Fruit fly (Drosophila melanogaster) ovary, adult (tissue): ENCODE measurements around the gene CG1983.
A peak's percentile ranks its signal among the peaks of the same experiment; 100 is the strongest.

Experiments used
- CG17801 ChIP-seq: fragments of 200-800 bp; optimal IDR thresholded peaks from 2 replicates; lab custom pipeline; 2019; ENCODE audit warnings: missing biosample characterization, mild to moderate bottlenecking, missing genetic modification characterization, moderate library complexity; ENCODE audit not compliant: partially characterized antibody

CG1983 gene

DNA sequence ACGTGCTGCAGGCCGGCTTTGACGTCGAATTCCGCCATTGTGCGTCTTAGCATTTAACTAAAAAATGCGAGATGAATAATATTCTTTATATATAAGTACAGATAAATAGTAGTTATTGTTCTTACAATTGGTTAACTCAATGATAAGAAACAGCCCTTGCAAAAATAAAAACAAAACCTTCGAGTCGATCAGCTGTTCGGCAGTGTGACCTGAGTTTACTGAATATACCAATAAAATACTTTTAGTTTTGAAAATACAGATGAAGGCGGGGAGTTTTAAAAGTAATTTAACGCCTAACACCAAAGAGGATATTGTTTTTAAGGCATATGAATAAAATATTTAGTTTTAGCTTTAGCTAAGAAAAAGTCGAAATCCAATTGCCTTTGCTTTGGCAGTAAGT, at the start of gene CG1983, which contains the start of gene CG15530:
TSS of gene CG1983 (minus strand) at position 207 of the 400 bp plus-strand sequence.
TSS of gene CG15530 (plus strand) at position 384 of the 400 bp plus-strand sequence.
- no peak for TF ChIP-seq CG17801 (GFP tag; lab: Kevin White, UChicago)

DNA sequence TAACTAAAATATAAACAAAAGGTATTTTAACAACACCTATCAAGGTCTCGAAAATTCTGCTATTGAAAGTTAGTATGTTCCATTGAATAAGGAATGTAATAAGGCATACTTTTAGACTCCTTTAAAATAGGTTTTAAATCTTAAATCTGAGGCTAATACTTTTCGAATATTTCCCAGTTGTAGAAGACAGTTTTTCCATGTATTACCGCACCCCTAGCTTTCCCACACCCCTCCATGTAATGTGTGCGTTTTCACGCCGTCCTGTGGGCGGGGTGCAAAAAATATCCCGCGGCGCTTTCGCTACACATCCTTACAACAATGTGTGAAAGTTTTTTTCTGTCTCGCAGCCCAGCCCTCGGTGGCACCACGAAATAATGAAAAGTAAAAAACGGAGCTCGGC, 47.1 kb upstream of the CG1983 start:
- TF ChIP-seq CG17801 (GFP tag; lab: Kevin White, UChicago) = no peak

DNA sequence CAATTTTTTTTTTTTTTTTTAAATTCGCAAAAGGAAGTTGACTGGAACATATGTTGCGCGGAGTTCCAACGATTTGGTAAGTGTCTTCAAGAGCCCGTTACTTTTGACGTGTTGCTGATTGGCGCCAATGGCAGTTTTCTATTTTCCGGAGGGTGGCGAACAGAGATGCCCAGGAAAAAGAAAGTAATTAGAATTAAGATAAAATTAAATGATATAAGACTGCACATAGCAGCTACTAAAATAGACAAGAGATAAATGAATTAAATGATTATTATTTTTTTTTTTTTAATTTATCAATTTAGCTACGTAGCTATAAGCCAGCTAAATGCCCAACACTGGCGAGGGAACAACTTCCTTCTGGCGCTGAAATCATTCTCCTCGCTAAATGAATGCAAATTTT, 44.7 kb upstream of the CG1983 start:
- no peak for TF ChIP-seq CG17801 (GFP tag; lab: Kevin White, UChicago)

DNA sequence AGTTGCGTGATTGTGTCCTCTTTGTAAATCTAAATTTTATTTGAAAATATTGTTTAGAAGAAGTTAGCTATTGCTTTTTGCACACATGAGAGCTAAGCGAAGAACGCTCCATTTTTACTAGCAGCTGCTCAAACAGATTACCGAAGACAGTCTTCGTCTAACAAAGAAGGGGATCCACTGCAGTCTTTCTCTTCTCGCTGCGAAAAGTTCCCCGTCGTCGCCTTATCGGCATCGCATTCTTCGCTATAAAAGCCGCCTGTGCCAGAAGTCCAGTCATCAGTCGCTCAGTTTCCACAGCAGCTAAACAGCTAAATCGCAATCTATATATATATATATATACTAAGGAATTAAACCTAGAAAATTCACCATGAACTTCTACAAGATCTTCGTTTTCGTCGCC, 38.7 kb upstream of the CG1983 start, which contains the start of gene CecC:
TSS of gene CecC (plus strand) at position 275 of the 400 bp plus-strand sequence.
- TF ChIP-seq CG17801 (GFP tag; lab: Kevin White, UChicago) = no peak

DNA sequence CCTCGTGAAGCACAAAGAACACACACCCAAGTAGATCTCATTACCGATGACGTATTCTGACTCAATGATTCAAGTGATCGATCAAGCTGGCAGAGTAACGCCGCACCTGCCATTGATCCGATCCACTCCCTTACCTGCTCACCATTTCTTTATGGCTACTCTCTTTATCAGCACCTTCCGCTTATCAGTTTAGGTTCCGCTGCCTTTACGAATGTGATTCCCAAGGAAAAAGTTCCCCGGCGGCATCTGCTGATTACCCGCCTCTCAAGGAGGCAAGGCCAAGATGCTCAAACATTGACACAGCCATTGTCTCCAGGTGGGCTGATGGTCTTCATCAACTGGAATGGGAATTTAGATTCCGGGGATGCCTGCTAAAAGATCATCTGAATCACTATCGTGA, 37.5 kb upstream of the CG1983 start:
- no peak for TF ChIP-seq CG17801 (GFP tag; lab: Kevin White, UChicago)

DNA sequence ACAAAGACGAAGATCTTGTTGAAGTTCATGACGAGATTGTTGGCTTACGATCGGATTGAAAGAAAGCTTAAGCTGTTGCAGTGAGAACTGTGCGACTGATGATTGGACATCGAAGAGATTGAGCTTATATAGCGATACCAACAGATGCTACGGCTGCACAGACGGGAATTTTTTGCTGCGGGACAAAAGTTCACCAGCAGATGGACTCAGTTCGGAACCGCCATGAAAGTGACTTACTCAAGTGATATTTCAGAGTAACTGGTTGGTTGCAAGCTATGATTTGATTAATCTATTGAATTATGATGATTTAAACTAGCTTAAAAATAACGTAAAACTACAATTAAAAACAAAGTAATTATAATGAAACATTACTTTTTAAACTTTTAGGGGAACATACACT, 36.2 kb upstream of the CG1983 start, which contains the start of gene CecB:
TSS of gene CecB (minus strand) at position 101 of the 400 bp plus-strand sequence.
- TF ChIP-seq CG17801 (GFP tag; lab: Kevin White, UChicago) = no peak

DNA sequence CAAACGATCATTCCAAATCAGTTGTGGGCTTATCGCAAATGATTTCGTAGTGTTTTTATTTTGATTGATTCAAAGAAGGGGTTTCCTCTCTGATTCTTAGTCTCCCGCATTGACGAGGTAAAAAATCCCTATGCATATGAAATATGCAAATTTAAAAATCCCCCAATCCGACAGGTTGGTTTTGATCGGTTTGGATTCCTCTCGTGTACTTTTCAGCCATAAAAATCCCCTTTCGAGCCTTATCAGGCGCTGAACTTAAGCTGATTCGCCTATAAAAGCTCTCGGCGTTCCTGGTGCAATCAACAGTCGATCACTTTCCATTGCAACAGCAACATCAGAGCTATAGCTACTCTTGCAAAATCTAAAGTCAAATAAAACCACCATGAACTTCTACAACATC, 34.4 kb upstream of the CG1983 start, which contains the start of gene CecA2:
TSS of gene CecA2 (plus strand) at position 301 of the 400 bp plus-strand sequence.
- no peak for TF ChIP-seq CG17801 (GFP tag; lab: Kevin White, UChicago)

DNA sequence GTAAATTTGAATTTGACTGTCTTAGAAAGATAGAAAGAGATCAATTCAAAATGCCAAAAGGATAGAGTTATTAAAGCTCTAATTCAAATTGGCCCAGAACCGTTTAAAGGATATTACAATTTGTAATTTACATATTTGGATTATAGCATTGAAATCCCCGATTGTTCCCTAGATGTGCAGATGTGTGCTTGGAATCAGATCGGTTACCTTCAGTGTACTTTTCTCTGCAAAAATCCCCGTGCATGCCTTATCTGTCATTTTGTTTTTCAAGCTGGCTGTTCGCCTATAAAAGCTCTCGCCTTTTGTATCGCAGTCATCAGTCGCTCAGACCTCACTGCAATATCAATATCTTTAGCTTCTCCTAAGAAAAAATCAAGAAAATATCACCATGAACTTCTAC, 33.1 kb upstream of the CG1983 start, which contains the start of gene CecA1:
TSS of gene CecA1 (plus strand) at position 315 of the 400 bp plus-strand sequence.
- no peak for TF ChIP-seq CG17801 (GFP tag; lab: Kevin White, UChicago)

DNA sequence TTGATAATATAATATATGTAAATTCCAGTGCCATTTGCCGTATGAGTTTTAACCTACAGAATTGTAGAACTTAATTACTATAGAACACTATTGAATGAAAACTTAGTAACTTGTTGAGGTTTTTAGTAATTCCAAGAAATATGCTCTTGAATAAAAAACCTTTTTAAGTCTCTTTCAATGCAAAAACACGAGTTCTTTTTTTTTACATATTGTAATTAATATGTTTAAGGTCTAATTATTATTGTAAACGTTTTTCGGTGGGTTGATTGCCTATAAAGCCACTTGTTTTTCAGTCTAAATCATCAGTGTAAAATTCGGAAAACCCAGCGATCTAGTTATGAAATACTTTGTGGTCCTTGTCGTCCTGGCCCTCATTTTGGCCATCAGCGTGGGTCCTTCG, 32.1 kb upstream of the CG1983 start, which contains the start of gene Anp:
TSS of gene Anp (plus strand) at position 301 of the 400 bp plus-strand sequence.
- TF ChIP-seq CG17801 (GFP tag; lab: Kevin White, UChicago) = no peak

DNA sequence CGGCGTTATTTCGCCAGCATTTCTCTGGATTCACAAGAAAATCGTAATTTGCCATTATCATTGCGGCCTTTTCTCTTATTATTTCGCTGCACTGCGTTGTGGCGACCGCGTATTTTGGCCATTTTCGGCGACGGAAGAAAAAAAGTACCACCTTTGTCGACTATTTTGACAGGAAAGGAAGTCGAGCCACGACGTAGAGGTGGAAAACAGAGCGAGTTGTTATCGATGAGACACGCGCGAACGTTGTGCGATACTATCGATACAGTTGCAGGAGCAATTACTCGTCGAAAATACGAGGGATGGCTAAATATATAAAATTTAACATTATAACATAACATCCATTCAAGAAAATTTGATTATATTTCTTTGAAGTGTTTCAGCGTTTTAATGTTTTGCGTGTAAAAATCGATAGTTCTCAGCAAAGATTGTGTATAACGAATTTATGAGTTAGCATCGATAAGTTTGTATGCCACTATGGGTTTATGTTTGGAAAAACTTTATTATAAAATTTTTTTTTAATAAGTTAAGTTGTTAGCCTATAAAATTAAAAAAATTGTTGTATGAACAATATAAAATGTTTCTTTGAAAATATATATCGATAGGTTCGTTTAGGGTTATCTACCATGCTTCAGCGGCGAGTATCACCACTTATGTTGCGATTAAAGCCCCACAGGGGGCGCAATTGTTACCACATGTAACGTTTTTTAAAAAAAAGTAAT, 31.4 kb upstream of the CG1983 start, which contains the start of gene RpS7:
TSS of gene RpS7 (minus strand) at position 255 of the 719 bp plus-strand sequence.
- TF ChIP-seq CG17801 (GFP tag; lab: Kevin White, UChicago) = peak; percentile 86

DNA sequence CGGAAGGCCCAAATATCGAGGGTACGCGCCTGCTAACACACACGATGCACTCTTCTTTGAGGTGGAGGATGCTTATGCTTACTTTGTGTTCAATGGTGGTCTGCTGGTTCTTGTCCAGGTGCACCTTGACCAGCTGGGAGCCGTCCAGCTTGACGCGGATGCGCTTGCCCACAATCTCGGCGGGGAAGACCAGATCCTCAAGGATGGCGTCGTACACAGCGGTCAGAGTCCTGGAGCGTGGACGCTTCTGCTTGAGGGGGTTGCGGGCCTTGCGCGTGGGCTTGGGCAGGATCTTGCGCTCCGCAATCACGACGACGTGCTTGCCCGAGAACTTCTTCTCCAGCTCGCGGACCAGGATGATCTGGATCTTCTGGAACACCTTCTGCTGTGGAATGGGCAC, 30.5 kb upstream of the CG1983 start:
- TF ChIP-seq CG17801 (GFP tag; lab: Kevin White, UChicago) = no peak

DNA sequence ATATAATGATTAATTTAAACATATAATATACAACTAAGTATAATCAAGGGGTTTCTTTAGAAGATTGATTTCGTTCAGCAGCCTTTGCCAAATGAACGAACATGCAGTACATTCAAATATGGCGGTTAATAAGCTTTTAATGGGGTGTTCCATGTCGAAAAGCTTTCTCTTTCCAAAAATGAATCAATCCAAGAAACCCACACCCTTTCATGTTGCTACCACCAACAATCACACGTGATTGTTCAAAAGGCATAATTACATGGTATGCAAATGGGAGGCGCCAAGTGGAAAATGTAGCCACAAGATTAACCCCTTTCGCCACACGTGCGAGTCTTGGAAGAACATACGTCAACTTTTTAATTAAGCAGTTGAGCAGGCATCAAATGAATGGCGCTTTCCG, 28.4 kb upstream of the CG1983 start:
- peak; percentile 25 for TF ChIP-seq CG17801 (GFP tag; lab: Kevin White, UChicago)

DNA sequence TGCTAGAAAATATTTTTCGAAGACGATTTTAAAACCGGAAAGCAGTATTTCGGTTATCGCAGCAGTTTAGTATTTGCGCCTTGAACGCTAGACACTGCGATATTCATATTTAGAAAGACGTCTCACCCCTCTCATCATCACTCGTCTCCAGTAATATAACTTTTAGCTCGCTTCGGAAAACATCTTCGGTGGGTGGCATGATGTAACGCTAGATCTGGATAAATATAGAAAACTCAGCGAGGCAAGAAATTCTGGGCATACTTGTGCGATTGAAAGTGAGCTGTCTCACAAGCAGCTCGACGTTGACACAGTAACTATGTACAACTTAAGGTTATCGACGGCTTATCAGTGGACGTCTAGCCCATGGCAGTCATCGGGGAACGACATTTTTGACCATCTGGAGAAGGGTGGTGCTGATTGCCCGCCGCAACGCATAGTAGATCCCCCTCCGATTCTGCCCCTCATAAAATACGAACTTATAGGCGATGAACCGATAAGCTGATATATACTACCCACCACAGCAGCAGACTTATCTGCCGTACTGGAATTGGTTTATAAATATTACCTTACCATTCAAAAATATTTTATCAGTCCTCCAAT, 26.6 kb upstream of the CG1983 start:
- no peak for TF ChIP-seq CG17801 (GFP tag; lab: Kevin White, UChicago)

DNA sequence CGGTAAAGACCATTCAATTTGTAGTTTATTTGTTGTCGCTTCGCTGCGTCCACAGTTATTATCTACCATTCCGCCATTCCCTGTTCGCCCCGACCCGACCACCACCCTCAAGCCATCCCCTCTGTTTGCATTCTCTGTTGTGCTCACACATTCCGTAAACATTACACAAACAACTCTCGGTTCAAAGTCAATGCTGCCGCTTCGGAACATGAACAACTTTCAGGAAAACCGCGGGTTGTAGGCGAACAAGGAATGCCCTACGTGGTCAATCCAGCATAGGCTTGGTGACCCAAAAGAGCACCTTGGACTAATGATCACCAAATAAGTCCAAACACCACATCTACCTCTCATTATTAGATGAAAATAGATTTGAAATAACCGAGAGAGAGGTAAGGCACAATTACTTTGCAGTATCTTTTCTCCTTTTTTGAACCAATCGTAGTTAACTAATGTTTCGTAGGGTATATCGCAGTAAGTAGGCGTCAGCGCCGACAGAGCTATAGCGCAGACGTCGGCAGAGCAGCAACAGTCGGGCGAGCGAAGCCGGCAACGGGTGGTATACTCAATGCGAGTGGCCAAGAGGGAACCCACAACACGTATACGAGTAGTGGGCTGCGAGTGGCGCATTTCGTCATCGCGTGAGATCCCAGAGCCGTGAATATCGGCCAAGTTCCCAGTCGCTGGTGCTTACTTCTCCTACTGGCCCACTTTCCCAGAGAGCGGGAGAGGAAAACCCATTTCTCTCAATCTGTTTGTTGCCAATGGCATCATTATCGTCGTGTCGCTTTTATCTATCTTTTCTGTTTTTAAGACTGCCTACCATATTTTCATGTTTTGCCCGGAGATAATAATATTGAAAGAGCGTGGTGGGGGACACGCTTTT, 25.8 kb upstream of the CG1983 start:
- peak; percentile 70 for TF ChIP-seq CG17801 (GFP tag; lab: Kevin White, UChicago)

DNA sequence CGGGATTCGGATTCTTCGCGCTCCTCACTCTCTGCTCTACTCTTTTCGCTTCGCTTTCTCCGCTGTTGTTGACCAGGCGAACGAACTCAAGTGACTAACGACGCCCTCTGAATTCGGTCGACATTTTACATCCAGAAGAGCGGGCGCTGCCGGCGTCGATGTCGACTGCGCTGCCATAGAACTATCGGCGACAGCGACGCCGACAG, 25.3 kb upstream of the CG1983 start, which contains the start of gene CG9743:
TSS of gene CG9743 (minus strand) at position 101 of the 206 bp plus-strand sequence.
- no peak for TF ChIP-seq CG17801 (GFP tag; lab: Kevin White, UChicago)
